Worm (Caenorhabditis elegans) whole organism, L1 larva: ENCODE data around the gene Y38C1AA.1.

Source experiments
- C04F5.9 ChIP-seq: sonication (generic microtip); optimal IDR thresholded peaks from 2 replicates; lab custom pipeline; 2016; ENCODE audit warnings: missing genetic modification characterization, missing compliant biosample characterization
- grh-1 ChIP-seq: fragments of 200-800 bp; sonication (Bioruptor generic); IDR thresholded peaks from 2 replicates; pipeline ENCODE4 v1.3.6; 2022; ENCODE audit warnings: missing genetic modification reagents, missing genetic modification characterization, missing compliant biosample characterization
- mep-1 ChIP-seq: fragments of 150-350 bp; optimal IDR thresholded peaks from 2 replicates; lab custom pipeline; 2014; ENCODE audit warnings: missing biosample characterization, missing genetic modification characterization
- nhr-71 ChIP-seq: sonication (generic microtip); optimal IDR thresholded peaks from 2 replicates; lab custom pipeline; 2016; ENCODE audit warnings: mild to moderate bottlenecking, missing genetic modification characterization, moderate library complexity, missing compliant biosample characterization
- tbx-2 ChIP-seq: sonication (generic microtip); optimal IDR thresholded peaks from 2 replicates; lab custom pipeline; 2016; ENCODE audit warnings: missing genetic modification characterization, missing compliant biosample characterization
- unc-62 ChIP-seq: fragments of 150-350 bp; optimal IDR thresholded peaks from 2 replicates; lab custom pipeline; 2014; ENCODE audit warnings: missing biosample characterization, missing genetic modification reagents, missing genetic modification characterization
- ztf-4 ChIP-seq: fragments of 150-350 bp; optimal IDR thresholded peaks from 2 replicates; lab custom pipeline; 2014; ENCODE audit warnings: missing biosample characterization, missing genetic modification characterization

The Y38C1AA.1 gene

DNA sequence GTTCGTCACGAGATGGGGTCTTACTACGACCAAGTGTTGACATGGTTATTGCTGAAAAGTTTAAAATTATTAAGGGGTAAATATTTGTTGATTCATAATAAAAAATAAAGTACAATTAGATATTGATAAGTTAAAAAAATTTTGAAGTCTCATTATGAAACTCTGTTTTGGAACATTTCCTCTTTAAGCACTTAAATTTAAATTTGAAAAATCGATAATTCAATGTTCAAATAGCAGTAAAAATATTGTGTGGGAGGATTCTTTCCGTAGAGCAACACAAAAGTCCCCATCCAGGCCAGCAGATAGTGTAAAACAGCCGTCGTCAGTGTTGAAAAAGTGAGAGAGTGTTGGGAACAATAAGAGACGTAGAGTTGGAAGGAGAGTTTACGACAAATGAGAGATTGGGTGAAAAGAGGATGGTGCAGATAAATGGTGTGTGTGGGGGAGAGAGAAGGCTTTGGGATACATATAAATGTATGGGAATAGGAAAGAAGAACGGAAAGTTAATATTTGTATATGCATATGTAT lies 56.3 kb downstream of the Y38C1AA.1 start, which contains the start of gene pat-6 (continued):
- TF ChIP-seq nhr-71 (tag; lab: Kevin White, UChicago) (peak; percentile 51), tbx-2 (tag; lab: Kevin White, UChicago) (no peak), ztf-4 (peak; percentile 45), unc-62 (no peak), mep-1 (tag; lab: Kevin White, UChicago) (peak; percentile 59)

DNA sequence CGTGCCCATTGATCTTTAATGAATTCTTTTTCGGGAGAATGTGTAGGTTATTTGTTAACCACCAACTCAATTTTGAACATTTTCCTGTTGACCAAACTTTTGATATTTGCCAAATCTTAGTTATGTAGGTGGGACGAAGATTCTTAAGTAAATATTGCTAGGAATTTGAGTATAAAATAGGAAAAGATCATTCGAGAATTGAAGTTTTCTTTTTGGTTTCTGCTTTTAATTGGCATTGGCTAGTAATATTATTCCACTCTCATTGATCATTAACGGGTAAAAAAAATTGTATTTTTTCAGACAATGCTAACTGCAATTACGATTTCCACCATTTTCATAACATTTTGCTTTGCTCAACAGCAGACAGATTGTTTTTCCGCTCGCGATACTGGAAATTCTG lies 58.2 kb downstream of the Y38C1AA.1 start, which contains the start of gene T21D12.12:
Gene T21D12.12, plus strand, starts transcription at position 301 of the 400 bp plus-strand sequence.
- TF ChIP-seq grh-1 (GFP tag; lab: Robert Waterston, UW), result no peak
- TF ChIP-seq C04F5.9 (tag; lab: Kevin White, UChicago), result no peak
